Worm (Caenorhabditis elegans): ENCODE measurements around the gene R03C1.1.

ce11 chrII:14876737-14877203, 33.4 kb downstream of the R03C1.1 start, which contains the start of gene Y53F4A.2:
- no peak for TF ChIP-seq ceh-2 (tag; optimal IDR thresholded peaks at IDR 0.05)
- no peak for TF ChIP-seq nhr-11 (tag; optimal IDR thresholded peaks at IDR 0.05)
- no peak for TF ChIP-seq tbx-2 (tag; optimal IDR thresholded peaks at IDR 0.05)
- no peak for TF ChIP-seq Y22D7AL.16 (tag; optimal IDR thresholded peaks at IDR 0.05)
- no peak for TF ChIP-seq ceh-24 (tag; optimal IDR thresholded peaks at IDR 0.05)
- TF ChIP-seq ceh-22 (tag; optimal IDR thresholded peaks at IDR 0.05): no peak
- TF ChIP-seq unc-55 (GFP tag; optimal IDR thresholded peaks at IDR 0.05): no peak
- no peak for TF ChIP-seq ama-1 (optimal IDR thresholded peaks at IDR 0.05)
- TF ChIP-seq elt-2 (tag; optimal IDR thresholded peaks at IDR 0.05): no peak
- no peak for TF ChIP-seq ceh-18 (tag; optimal IDR thresholded peaks at IDR 0.05)
